1 fruit fly cellular context compared by ENCODE assay signal in the genomic region with DNA sequence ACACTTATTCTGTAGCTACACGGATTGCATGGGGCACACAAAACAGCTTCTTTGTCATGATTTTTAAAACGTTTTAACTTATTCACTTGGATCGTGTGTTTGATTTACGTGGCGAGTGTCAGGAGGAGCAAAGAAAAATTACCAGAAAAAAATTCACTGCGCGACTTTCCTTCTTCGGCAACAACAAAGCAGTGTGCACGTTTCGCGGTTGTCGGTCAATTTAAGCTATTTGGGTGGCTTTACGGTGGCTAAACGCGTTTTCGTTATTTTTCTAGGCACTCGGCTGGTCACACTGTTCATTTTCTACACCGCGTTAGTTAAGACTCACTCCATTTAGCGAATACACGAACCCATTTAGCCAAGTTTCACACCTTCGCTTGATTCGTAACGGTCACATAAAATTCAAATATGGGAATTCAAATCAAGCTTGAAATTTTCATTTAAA.
TF ChIP-seq lines count a peak whose summit lies in the region.

Gene Sxl (minus strand): TSS at position 195 of the 445 bp plus-strand sequence.

TF ChIP-seq in whole organism, embryonic, 481 proteins besides CTCF, POLR2A, EP300 and RAD21 (continued from another document and continues in another):
- TF ChIP-seq CG33213 (GFP tag; optimal IDR thresholded peaks at IDR 0.05; lab: Kevin White, UChicago) (peak; percentile 87), CG15514 (GFP tag; optimal IDR thresholded peaks at IDR 0.05; lab: Kevin White, UChicago) (peak; percentile 85), CG14860 (GFP tag; IDR thresholded peaks at IDR 0.05; lab: Robert Waterston, UW; ENCODE audit: partially characterized antibody) (no peak), CG7745 (tag; optimal IDR thresholded peaks at IDR 0.05; lab: Kevin White, UChicago) (peak; percentile 6), CG13296 (GFP tag; optimal IDR thresholded peaks at IDR 0.05; lab: Kevin White, UChicago) (no peak), BEAF-32 (GFP tag; optimal IDR thresholded peaks at IDR 0.05; lab: Kevin White, UChicago) (peak; percentile 53), Hmr (GFP tag; optimal IDR thresholded peaks at IDR 0.05; lab: Kevin White, UChicago) (peak; percentile 82), Side (GFP tag; optimal IDR thresholded peaks at IDR 0.05; lab: Kevin White, UChicago) (no peak), rib (GFP tag; IDR thresholded peaks at IDR 0.05; lab: Robert Waterston, UW) (no peak), dmrt99B (tag; optimal IDR thresholded peaks at IDR 0.05; lab: Kevin White, UChicago) (peak; percentile 19), bcd (GFP tag; optimal IDR thresholded peaks at IDR 0.05; lab: Kevin White, UChicago) (peak; percentile 5), Rfx (GFP tag; IDR thresholded peaks at IDR 0.05; lab: Robert Waterston, UW) (peak; percentile 28; the same call in 1 of the 2 replicates), Bgb (GFP tag; IDR thresholded peaks at IDR 0.05; lab: Robert Waterston, UW; ENCODE audit: partially characterized antibody) (peak; percentile 62), HHEX (GFP tag; optimal IDR thresholded peaks at IDR 0.05; lab: Kevin White, UChicago) (peak; percentile 31), knrl (GFP tag; IDR thresholded peaks at IDR 0.05; lab: Robert Waterston, UW; ENCODE audit: partially characterized antibody) (peak; percentile 54; the same call in 1 of the 3 replicates), Ets97D (GFP tag; optimal IDR thresholded peaks at IDR 0.05; lab: Kevin White, UChicago) (peak; percentile 87), CG4617 (GFP tag; optimal IDR thresholded peaks at IDR 0.05; lab: Kevin White, UChicago; ENCODE audit: borderline replicate concordance) (peak; percentile 55), ken (GFP tag; IDR thresholded peaks at IDR 0.05; lab: Robert Waterston, UW) (0 out of 3 replicates have a peak, but pooled peaks have one; percentile 15), ind (GFP tag; optimal IDR thresholded peaks at IDR 0.05; lab: Kevin White, UChicago) (no peak), CG10979 (tag; optimal IDR thresholded peaks at IDR 0.05; lab: Kevin White, UChicago) (no peak), dm (GFP tag; optimal IDR thresholded peaks at IDR 0.05; lab: Kevin White, UChicago) (peak; percentile 9), abd-A (tag; optimal IDR thresholded peaks at IDR 0.05; lab: Kevin White, UChicago) (peak; percentile 57), cg (GFP tag; optimal IDR thresholded peaks at IDR 0.05; lab: Kevin White, UChicago) (peak; percentile 76), CG6813 (GFP tag; optimal IDR thresholded peaks at IDR 0.05; lab: Kevin White, UChicago) (no peak), sug (tag; optimal IDR thresholded peaks at IDR 0.05; lab: Kevin White, UChicago) (peak; percentile 23), nmo (GFP tag; optimal IDR thresholded peaks at IDR 0.05; lab: Kevin White, UChicago) (peak; percentile 43), YL-1 (GFP tag; optimal IDR thresholded peaks at IDR 0.05; lab: Kevin White, UChicago) (peak; percentile 49), Dbx (GFP tag; IDR thresholded peaks at IDR 0.05; lab: Robert Waterston, UW) (0 out of 3 replicates have a peak, but pooled peaks have one; percentile 7), wor (GFP tag; IDR thresholded peaks at IDR 0.05; lab: Robert Waterston, UW) (no peak), CG42726 (GFP tag; IDR thresholded peaks at IDR 0.05; lab: Robert Waterston, UW; ENCODE audit: partially characterized antibody) (peak; percentile 73), Opbp (GFP tag; IDR thresholded peaks at IDR 0.05; lab: Robert Waterston, UW; ENCODE audit: partially characterized antibody) (peak; percentile 60; the same call in 2 of the 3 replicates), ci (GFP tag; IDR thresholded peaks at IDR 0.05; lab: Robert Waterston, UW) (peak; percentile 72), Bdp1 (GFP tag; optimal IDR thresholded peaks at IDR 0.05; lab: Kevin White, UChicago) (no peak), CG30403 (GFP tag; optimal IDR thresholded peaks at IDR 0.05; lab: Kevin White, UChicago) (no peak), CG9609 (GFP tag; optimal IDR thresholded peaks at IDR 0.05; lab: Kevin White, UChicago) (peak; percentile 8), disco-r (GFP tag; optimal IDR thresholded peaks at IDR 0.05; lab: Kevin White, UChicago) (no peak), CrebB (tag; optimal IDR thresholded peaks at IDR 0.05; lab: Kevin White, UChicago) (peak; percentile 51), amos (GFP tag; IDR thresholded peaks at IDR 0.05; lab: Robert Waterston, UW; ENCODE audit: partially characterized antibody) (peak; percentile 48; the same call in 1 of the 2 replicates), Sry-δ (GFP tag; optimal IDR thresholded peaks at IDR 0.05; lab: Kevin White, UChicago) (peak; percentile 61), maf-S (GFP tag; optimal IDR thresholded peaks at IDR 0.05; lab: Kevin White, UChicago) (no peak), Dad (GFP tag; optimal IDR thresholded peaks at IDR 0.05; lab: Kevin White, UChicago) (peak; percentile 6), vvl (GFP tag; IDR thresholded peaks at IDR 0.05; lab: Robert Waterston, UW) (peak; percentile 50), grau (tag; optimal IDR thresholded peaks at IDR 0.05; lab: Kevin White, UChicago) (peak; percentile 37), CG17829 (tag; optimal IDR thresholded peaks at IDR 0.05; lab: Kevin White, UChicago) (peak; percentile 69), bbx (GFP tag; IDR thresholded peaks at IDR 0.05; lab: Robert Waterston, UW; ENCODE audit: partially characterized antibody) (peak; percentile 52; the same call in 1 of the 2 replicates), unpg (GFP tag; optimal IDR thresholded peaks at IDR 0.05; lab: Kevin White, UChicago) (peak; percentile 20), CG30431 (GFP tag; optimal IDR thresholded peaks at IDR 0.05; lab: Kevin White, UChicago) (no peak), CG13624 (GFP tag; optimal IDR thresholded peaks at IDR 0.05; lab: Kevin White, UChicago) (peak; percentile 46), NC2β (GFP tag; optimal IDR thresholded peaks at IDR 0.05; lab: Kevin White, UChicago) (peak; percentile 53), nom (GFP tag; optimal IDR thresholded peaks at IDR 0.05; lab: Kevin White, UChicago) (no peak), CG17186 (GFP tag; optimal IDR thresholded peaks at IDR 0.05; lab: Kevin White, UChicago) (peak; percentile 49), CG3065 (GFP tag; optimal IDR thresholded peaks at IDR 0.05; lab: Kevin White, UChicago) (no peak), eve (GFP tag; optimal IDR thresholded peaks at IDR 0.05; lab: Kevin White, UChicago) (no peak), pzg (GFP tag; optimal IDR thresholded peaks at IDR 0.05; lab: Kevin White, UChicago) (peak; percentile 97), pho (GFP tag; optimal IDR thresholded peaks at IDR 0.05; lab: Kevin White, UChicago) (peak; percentile 27), CG12299 (tag; optimal IDR thresholded peaks at IDR 0.05; lab: Kevin White, UChicago) (peak; percentile 75), CG12744 (GFP tag; optimal IDR thresholded peaks at IDR 0.05; lab: Kevin White, UChicago) (no peak), otp (GFP tag; IDR thresholded peaks at IDR 0.05; lab: Robert Waterston, UW) (no peak), NC2α (GFP tag; optimal IDR thresholded peaks at IDR 0.05; lab: Kevin White, UChicago) (peak; percentile 71), CG12659 (GFP tag; optimal IDR thresholded peaks at IDR 0.05; lab: Kevin White, UChicago) (peak; percentile 77), CG33557 (GFP tag; optimal IDR thresholded peaks at IDR 0.05; lab: Kevin White, UChicago) (no peak), CG7987 (GFP tag; optimal IDR thresholded peaks at IDR 0.05; lab: Kevin White, UChicago) (peak; percentile 51), crp (GFP tag; optimal IDR thresholded peaks at IDR 0.05; lab: Kevin White, UChicago) (peak in 1 of 2 experiments; percentile 4), stwl (tag; optimal IDR thresholded peaks at IDR 0.05; lab: Kevin White, UChicago) (peak; percentile 73), CG17361 (GFP tag; IDR thresholded peaks at IDR 0.05; lab: Robert Waterston, UW) (0 out of 3 replicates have a peak, but pooled peaks have one; percentile 20), ranshi (GFP tag; IDR thresholded peaks at IDR 0.05; lab: Robert Waterston, UW) (no peak), tna (GFP tag; IDR thresholded peaks at IDR 0.05; lab: Robert Waterston, UW; ENCODE audit: partially characterized antibody) (peak; percentile 18; the same call in 1 of the 2 replicates), ATbp (GFP tag; optimal IDR thresholded peaks at IDR 0.05; lab: Kevin White, UChicago) (no peak), mirr (GFP tag; optimal IDR thresholded peaks at IDR 0.05; lab: Kevin White, UChicago) (peak; percentile 19), CG7839 (tag; optimal IDR thresholded peaks at IDR 0.05; lab: Kevin White, UChicago) (peak; percentile 15), unc-4 (GFP tag; IDR thresholded peaks at IDR 0.05; lab: Robert Waterston, UW; ENCODE audit: partially characterized antibody) (peak; percentile 20; the same call in 1 of the 2 replicates), Sin3A (optimal IDR thresholded peaks at IDR 0.05; lab: Kevin White, UChicago) (peak; percentile 45), CG7271 (tag; optimal IDR thresholded peaks at IDR 0.05; lab: Kevin White, UChicago) (no peak), Lhr (GFP tag; optimal IDR thresholded peaks at IDR 0.05; lab: Kevin White, UChicago) (peak; percentile 97), onecut (GFP tag; IDR thresholded peaks at IDR 0.05; lab: Robert Waterston, UW) (peak; percentile 20; the same call in 1 of the 2 replicates), E2f2 (GFP tag; IDR thresholded peaks at IDR 0.05; lab: Robert Waterston, UW) (peak; percentile 77), CG12219 (GFP tag; optimal IDR thresholded peaks at IDR 0.05; lab: Kevin White, UChicago) (no peak), lilli (GFP tag; optimal IDR thresholded peaks at IDR 0.05; lab: Kevin White, UChicago) (peak; percentile 8), Blimp-1 (GFP tag; optimal IDR thresholded peaks at IDR 0.05; lab: Kevin White, UChicago) (no peak), Elba2 (GFP tag; optimal IDR thresholded peaks at IDR 0.05; lab: Kevin White, UChicago) (no peak), gcm2 (GFP tag; optimal IDR thresholded peaks at IDR 0.05; lab: Kevin White, UChicago) (no peak), CG3847 (GFP tag; IDR thresholded peaks at IDR 0.05; lab: Robert Waterston, UW) (peak; percentile 51; the same call in 1 of the 2 replicates), CG10543 (GFP tag; optimal IDR thresholded peaks at IDR 0.05; lab: Kevin White, UChicago) (peak; percentile 31), CG8290 (GFP tag; optimal IDR thresholded peaks at IDR 0.05; lab: Kevin White, UChicago) (peak; percentile 40), CG8290 (tag; optimal IDR thresholded peaks at IDR 0.05; lab: Kevin White, UChicago) (peak in 1 of 2 experiments; percentile 83), CG17568 (GFP tag; optimal IDR thresholded peaks at IDR 0.05; lab: Kevin White, UChicago) (peak; percentile 36), CG34224 (GFP tag; IDR thresholded peaks at IDR 0.05; lab: Robert Waterston, UW; ENCODE audit: partially characterized antibody) (peak; percentile 34; the same call in 1 of the 3 replicates), Ets65A (GFP tag; lab: Kevin White, UChicago) (peak; percentile 72), CG11695 (GFP tag; IDR thresholded peaks at IDR 0.05; lab: Robert Waterston, UW) (no peak), CG3281 (GFP tag; optimal IDR thresholded peaks at IDR 0.05; lab: Kevin White, UChicago) (peak; percentile 54), CG4854 (GFP tag; optimal IDR thresholded peaks at IDR 0.05; lab: Kevin White, UChicago) (no peak), CG1603 (tag; optimal IDR thresholded peaks at IDR 0.05; lab: Kevin White, UChicago) (peak; percentile 86), Vsx1 (GFP tag; optimal IDR thresholded peaks at IDR 0.05; lab: Kevin White, UChicago) (no peak), Awh (GFP tag; IDR thresholded peaks at IDR 0.05; lab: Robert Waterston, UW) (no peak), CG2678 (tag; optimal IDR thresholded peaks at IDR 0.05; lab: Kevin White, UChicago) (peak; percentile 28), CG11456 (GFP tag; IDR thresholded peaks at IDR 0.05; lab: Robert Waterston, UW) (0 out of 3 replicates have a peak, but pooled peaks have one; percentile 46), CG10267 (tag; optimal IDR thresholded peaks at IDR 0.05; lab: Kevin White, UChicago) (peak; percentile 73), Nf-YC (tag; optimal IDR thresholded peaks at IDR 0.05; lab: Kevin White, UChicago) (peak; percentile 39), CG2116 (GFP tag; optimal IDR thresholded peaks at IDR 0.05; lab: Kevin White, UChicago) (peak; percentile 64), CG34422 (GFP tag; IDR thresholded peaks at IDR 0.05; lab: Robert Waterston, UW) (peak; percentile 35; the same call in 1 of the 3 replicates), yki (optimal IDR thresholded peaks at IDR 0.05; lab: Kevin White, UChicago) (no peak), fu2 (GFP tag; optimal IDR thresholded peaks at IDR 0.05; lab: Kevin White, UChicago) (no peak), fd64A (GFP tag; optimal IDR thresholded peaks at IDR 0.05; lab: Kevin White, UChicago) (peak; percentile 40), repo (GFP tag; optimal IDR thresholded peaks at IDR 0.05; lab: Kevin White, UChicago) (peak; percentile 29), CG2712 (tag; optimal IDR thresholded peaks at IDR 0.05; lab: Kevin White, UChicago) (peak; percentile 66), Abd-B (GFP tag; optimal IDR thresholded peaks at IDR 0.05; lab: Kevin White, UChicago) (peak; percentile 55), gsb-n (tag; optimal IDR thresholded peaks at IDR 0.05; lab: Kevin White, UChicago) (peak; percentile 77), CG10274 (GFP tag; optimal IDR thresholded peaks at IDR 0.05; lab: Kevin White, UChicago) (no peak), CG32532 (GFP tag; IDR thresholded peaks at IDR 0.05; lab: Robert Waterston, UW) (peak; percentile 44; the same call in 1 of the 2 replicates), CG12769 (tag; optimal IDR thresholded peaks at IDR 0.05; lab: Kevin White, UChicago) (peak; percentile 41), chm (GFP tag; IDR thresholded peaks at IDR 0.05; lab: Robert Waterston, UW) (peak; percentile 72; the same call in 1 of the 2 replicates), CG31365 (tag; optimal IDR thresholded peaks at IDR 0.05; lab: Kevin White, UChicago) (peak; percentile 46), chinmo (GFP tag; IDR thresholded peaks at IDR 0.05; lab: Robert Waterston, UW; ENCODE audit: partially characterized antibody) (0 out of 4 replicates have a peak, but pooled peaks have one; percentile 62), CHES-1-like (GFP tag; optimal IDR thresholded peaks at IDR 0.05; lab: Kevin White, UChicago) (peak; percentile 21), CG8924 (tag; optimal IDR thresholded peaks at IDR 0.05; lab: Kevin White, UChicago) (peak; percentile 51), gfzf (GFP tag; optimal IDR thresholded peaks at IDR 0.05; lab: Kevin White, UChicago) (peak; percentile 99), hbn (GFP tag; IDR thresholded peaks at IDR 0.05; lab: Robert Waterston, UW; ENCODE audit: partially characterized antibody) (peak; percentile 21; the same call in 1 of the 2 replicates), dmrt11E (tag; optimal IDR thresholded peaks at IDR 0.05; lab: Kevin White, UChicago) (no peak), caup (GFP tag; optimal IDR thresholded peaks at IDR 0.05; lab: Kevin White, UChicago; ENCODE audit: severe bottlenecking) (peak; percentile 30), CG34376 (GFP tag; optimal IDR thresholded peaks at IDR 0.05; lab: Kevin White, UChicago) (peak; percentile 66)
